Fruit fly (Drosophila melanogaster) whole organism, embryonic: ENCODE results near the gene hd.

Experiments used
- Blimp-1 ChIP-seq: fragments of 200-800 bp; sonication (Bioruptor generic); optimal IDR thresholded peaks from 3 replicates; lab custom pipeline; 2018; ENCODE audit warnings: missing biosample characterization, missing genetic modification characterization, mild to moderate bottlenecking, moderate library complexity, missing genetic modification reagents
- CG10267 ChIP-seq: fragments of 200-800 bp; sonication (Bioruptor generic); optimal IDR thresholded peaks from 2 replicates; lab custom pipeline; 2018; ENCODE audit warnings: missing biosample characterization, mild to moderate bottlenecking, missing genetic modification characterization, moderate library complexity
- CG10366 ChIP-seq: fragments of 200-800 bp; sonication (Bioruptor generic); IDR thresholded peaks from 2 replicates; pipeline ENCODE4 v1.3.6; 2022; ENCODE audit warnings: missing biosample characterization, missing genetic modification characterization
- CG10959 ChIP-seq: fragments of 200-800 bp; sonication (Bioruptor generic); IDR thresholded peaks from 2 replicates; pipeline ENCODE4 v1.3.6; 2022; ENCODE audit warnings: missing biosample characterization, missing genetic modification characterization
- CG12104 ChIP-seq: fragments of 200-800 bp; sonication (Bioruptor generic); optimal IDR thresholded peaks from 3 replicates; lab custom pipeline; 2016; ENCODE audit warnings: missing biosample characterization, missing genetic modification characterization
- CG12659 ChIP-seq: fragments of 200-800 bp; sonication (Bioruptor generic); optimal IDR thresholded peaks from 3 replicates; lab custom pipeline; 2017; ENCODE audit warnings: mild to moderate bottlenecking, missing biosample characterization, missing genetic modification reagents, missing genetic modification characterization
- CG15269 ChIP-seq: fragments of 200-800 bp; sonication (Bioruptor generic); optimal IDR thresholded peaks from 2 replicates; lab custom pipeline; 2018; ENCODE audit warnings: missing biosample characterization, mild to moderate bottlenecking, missing genetic modification characterization, moderate library complexity
- CG15696 ChIP-seq: fragments of 200-800 bp; sonication (Bioruptor generic); optimal IDR thresholded peaks from 2 replicates; lab custom pipeline; 2019; ENCODE audit warnings: missing biosample characterization, mild to moderate bottlenecking, missing genetic modification characterization, moderate library complexity
- CG17802 ChIP-seq: fragments of 200-800 bp; sonication (Bioruptor generic); optimal IDR thresholded peaks from 2 replicates; lab custom pipeline; 2018; ENCODE audit warnings: missing biosample characterization, mild to moderate bottlenecking, missing genetic modification characterization, moderate library complexity
- CG3065 ChIP-seq: fragments of 200-800 bp; sonication (Bioruptor generic); optimal IDR thresholded peaks from 2 replicates; lab custom pipeline; 2016; ENCODE audit warnings: missing biosample characterization, missing genetic modification characterization
- CG34224 ChIP-seq: fragments of 200-800 bp; sonication (Bioruptor generic); IDR thresholded peaks from 3 replicates; pipeline ENCODE4 v1.3.6; 2022; ENCODE audit warnings: missing biosample characterization, missing genetic modification characterization; ENCODE audit not compliant: partially characterized antibody
- CG34422 ChIP-seq: fragments of 200-800 bp; sonication (Bioruptor generic); IDR thresholded peaks from 3 replicates; pipeline ENCODE4 v1.3.6; 2022; ENCODE audit warnings: missing biosample characterization, missing genetic modification characterization
- CG7372 ChIP-seq: fragments of 200-800 bp; sonication (Bioruptor generic); IDR thresholded peaks from 2 replicates; pipeline ENCODE4 v1.3.6; 2022; ENCODE audit warnings: missing biosample characterization, missing genetic modification characterization
- CG8388 ChIP-seq: fragments of 200-800 bp; sonication (Bioruptor generic); optimal IDR thresholded peaks from 2 replicates; lab custom pipeline; 2019; ENCODE audit warnings: missing biosample characterization, mild to moderate bottlenecking, missing genetic modification characterization, moderate library complexity
- CG8765 ChIP-seq: fragments of 200-800 bp; sonication (Bioruptor generic); IDR thresholded peaks from 2 replicates; pipeline ENCODE4 v1.3.6; 2022; ENCODE audit warnings: missing biosample characterization, missing genetic modification characterization
- CoRest ChIP-seq: fragments of 200-800 bp; sonication (Bioruptor generic); optimal IDR thresholded peaks from 3 replicates; lab custom pipeline; 2018; ENCODE audit warnings: missing biosample characterization, mild to moderate bottlenecking, missing genetic modification characterization, moderate library complexity
- Deaf1 ChIP-seq: fragments of 200-800 bp; optimal IDR thresholded peaks from 3 replicates; lab custom pipeline; 2019; ENCODE audit warnings: missing biosample characterization, mild to moderate bottlenecking, missing genetic modification characterization, moderate library complexity
- Dref ChIP-seq: fragments of 200-800 bp; sonication (Bioruptor generic); IDR thresholded peaks from 2 replicates; pipeline ENCODE4 v1.3.6; 2022; ENCODE audit warnings: missing biosample characterization, missing genetic modification characterization
- Jarid2 ChIP-seq: fragments of 200-800 bp; sonication (Bioruptor generic); optimal IDR thresholded peaks from 3 replicates; lab custom pipeline; 2017; ENCODE audit warnings: mild to moderate bottlenecking, missing biosample characterization, missing genetic modification reagents, missing genetic modification characterization
- Neu2 ChIP-seq: fragments of 200-800 bp; sonication (Bioruptor generic); optimal IDR thresholded peaks from 3 replicates; lab custom pipeline; 2016; ENCODE audit warnings: missing biosample characterization, missing genetic modification characterization, borderline replicate concordance
- Tbp ChIP-seq: fragments of >200 bp; optimal IDR thresholded peaks from 2 replicates; lab custom pipeline; 2018; ENCODE audit warnings: missing biosample characterization, missing genetic modification characterization
- Xbp1 ChIP-seq: fragments of 200-800 bp; sonication (Bioruptor generic); optimal IDR thresholded peaks from 3 replicates; lab custom pipeline; 2016; ENCODE audit warnings: missing biosample characterization, mild to moderate bottlenecking, missing genetic modification characterization
- abd-A ChIP-seq: fragments of 200-800 bp; sonication (Bioruptor generic); optimal IDR thresholded peaks from 3 replicates; lab custom pipeline; 2019; ENCODE audit warnings: missing biosample characterization, mild to moderate bottlenecking, missing genetic modification characterization, moderate library complexity
- ase ChIP-seq: fragments of 200-800 bp; sonication (Bioruptor generic); IDR thresholded peaks from 3 replicates; pipeline ENCODE4 v1.3.6; 2022; ENCODE audit warnings: missing biosample characterization, missing genetic modification characterization
- bsh ChIP-seq, 2 experiments: fragments of 200-800 bp; sonication (Bioruptor generic); optimal IDR thresholded peaks; 2 replicates each; lab custom pipeline; 2017 to 2018; ENCODE audit warnings: mild to moderate bottlenecking in 2 of 2, missing biosample characterization in 2 of 2, missing genetic modification characterization in 2 of 2, moderate library complexity in 1 of 2
- chinmo ChIP-seq: fragments of 200-800 bp; sonication (Bioruptor generic); IDR thresholded peaks from 4 replicates; pipeline ENCODE4 v1.3.6; 2022; ENCODE audit warnings: missing biosample characterization, missing genetic modification characterization; ENCODE audit not compliant: partially characterized antibody
- en ChIP-seq: fragments of 200-800 bp; sonication (Bioruptor generic); optimal IDR thresholded peaks from 2 replicates; lab custom pipeline; 2016; ENCODE audit warnings: missing biosample characterization, missing genetic modification characterization
- gcm2 ChIP-seq: fragments of 200-800 bp; sonication (Bioruptor generic); optimal IDR thresholded peaks from 2 replicates; lab custom pipeline; 2016; ENCODE audit warnings: missing biosample characterization, missing genetic modification characterization
- grn ChIP-seq: fragments of 200-800 bp; sonication (Bioruptor generic); optimal IDR thresholded peaks from 3 replicates; lab custom pipeline; 2017; ENCODE audit warnings: missing biosample characterization, missing genetic modification characterization
- hth ChIP-seq: fragments of >200 bp; optimal IDR thresholded peaks from 2 replicates; lab custom pipeline; 2017; ENCODE audit warnings: inconsistent platforms
- kah ChIP-seq: fragments of 200-800 bp; sonication (Bioruptor generic); optimal IDR thresholded peaks from 2 replicates; lab custom pipeline; 2018; ENCODE audit warnings: missing biosample characterization, mild to moderate bottlenecking, missing genetic modification characterization
- kni ChIP-seq: fragments of 200-800 bp; sonication (Bioruptor generic); optimal IDR thresholded peaks from 3 replicates; lab custom pipeline; 2017; ENCODE audit warnings: mild to moderate bottlenecking, missing biosample characterization, missing genetic modification reagents, missing genetic modification characterization
- mam ChIP-seq: fragments of 200-800 bp; sonication (Bioruptor generic); optimal IDR thresholded peaks from 3 replicates; lab custom pipeline; 2016; ENCODE audit warnings: missing biosample characterization, missing genetic modification characterization
- onecut ChIP-seq: fragments of 200-800 bp; sonication (Bioruptor generic); IDR thresholded peaks from 2 replicates; pipeline ENCODE4 v1.3.6; 2022; ENCODE audit warnings: missing biosample characterization, missing genetic modification characterization
- prd ChIP-seq, 3 experiments: fragments of >200 bp in 2 of 3; fragments of 200-800 bp in 1 of 3; sonication (Bioruptor generic) in 1 of 3; optimal IDR thresholded peaks in 2 of 3; IDR thresholded peaks in 1 of 3; 2 replicates in 2 of 3; 3 replicates in 1 of 3; pipeline versions ENCODE4 v1.3.6 to Lab custom; 2017 to 2022; ENCODE audit warnings: missing biosample characterization in 1 of 3, missing genetic modification characterization in 1 of 3
- pros ChIP-seq: fragments of 200-800 bp; sonication (Bioruptor generic); optimal IDR thresholded peaks from 3 replicates; lab custom pipeline; 2019; ENCODE audit warnings: missing biosample characterization, mild to moderate bottlenecking, missing genetic modification characterization, moderate library complexity
- sisA ChIP-seq: fragments of 200-800 bp; sonication (Bioruptor generic); IDR thresholded peaks from 2 replicates; pipeline ENCODE4 v1.3.6; 2022; ENCODE audit warnings: missing biosample characterization, missing genetic modification characterization
- so ChIP-seq: fragments of 200-800 bp; sonication (Bioruptor generic); IDR thresholded peaks from 3 replicates; pipeline ENCODE4 v1.3.6; 2022; ENCODE audit warnings: missing biosample characterization, missing genetic modification characterization
- ssp ChIP-seq: fragments of 200-800 bp; sonication (Bioruptor generic); IDR thresholded peaks from 2 replicates; pipeline ENCODE4 v1.3.6; 2022; ENCODE audit warnings: missing biosample characterization, missing genetic modification characterization
- z ChIP-seq: fragments of 200-800 bp; sonication (Bioruptor generic); IDR thresholded peaks from 3 replicates; pipeline ENCODE4 v1.3.6; 2022; ENCODE audit warnings: missing biosample characterization, missing genetic modification characterization

Gene hd

DNA sequence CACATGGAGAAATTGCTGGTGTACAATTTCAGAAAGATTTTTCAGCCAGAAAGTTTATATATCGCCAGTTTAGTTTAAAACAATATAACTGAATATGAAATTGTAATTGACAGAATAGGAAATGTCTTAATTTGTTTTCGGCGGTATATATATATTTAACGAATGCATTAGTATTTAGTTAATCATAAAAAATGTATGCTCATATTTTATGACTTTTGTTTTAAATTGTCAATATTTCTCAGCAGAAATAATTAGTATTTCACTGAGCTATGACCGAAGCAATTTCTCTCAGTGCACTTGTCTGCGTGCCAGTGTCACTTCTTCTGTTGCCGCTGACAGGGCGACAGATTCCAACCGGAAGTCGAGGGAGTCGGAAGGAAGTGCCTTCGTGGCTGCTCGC lies 38.2 kb upstream of the hd start (continued):
- TF ChIP-seq Dref (no peak), hth (no peak), CG17802 (tag; lab: Kevin White, UChicago) (no peak), CG3065 (no peak), CG12659 (peak; percentile 59), bsh (GFP tag; optimal IDR thresholded peaks at IDR 0.05; lab: Kevin White, UChicago) (no peak), CG15696 (tag; lab: Kevin White, UChicago) (peak; percentile 16), mam (GFP tag; lab: Kevin White, UChicago) (peak; percentile 6), Tbp (GFP tag; lab: Kevin White, UChicago) (no peak), ase (GFP tag; lab: Robert Waterston, UW) (no peak), Jarid2 (GFP tag; lab: Kevin White, UChicago) (no peak), CG8388 (peak; percentile 11), gcm2 (no peak), CG7372 (GFP tag; lab: Robert Waterston, UW) (no peak), ssp (GFP tag; lab: Robert Waterston, UW) (no peak), CoRest (tag; lab: Kevin White, UChicago) (peak; percentile 58), CG10959 (GFP tag; lab: Robert Waterston, UW) (no peak), CG8765 (no peak), grn (no peak), Xbp1 (peak; percentile 42), en (GFP tag; lab: Kevin White, UChicago) (no peak), so (GFP tag; lab: Robert Waterston, UW) (no peak), CG10366 (GFP tag; lab: Robert Waterston, UW) (peak; percentile 16; the same call in 1 of the 2 replicates), CG34224 (no peak), CG10267 (peak; percentile 23), CG15269 (tag; lab: Kevin White, UChicago) (peak; percentile 58), kah (GFP tag; lab: Kevin White, UChicago) (no peak)

DNA sequence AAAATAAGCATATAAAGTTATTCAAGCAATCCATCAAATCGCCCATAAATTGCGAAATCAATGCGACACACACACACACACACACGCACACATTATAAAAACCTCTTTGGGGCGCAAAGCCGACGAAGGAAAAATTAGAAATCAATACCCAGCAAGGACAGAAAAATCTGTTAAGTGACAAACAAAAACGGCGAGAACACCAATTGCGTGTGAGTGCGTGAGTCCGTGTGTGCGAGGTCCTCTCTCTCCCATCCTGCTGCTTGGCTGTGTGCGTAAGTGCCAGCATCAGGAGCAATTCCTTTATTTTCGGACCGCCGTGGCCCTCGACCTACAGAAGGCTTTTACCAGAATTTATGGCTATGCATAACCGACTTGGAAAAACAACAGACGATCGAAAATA lies 37.5 kb upstream of the hd start, which contains the start of gene Orco:
Orco (minus strand) TSS at position 101 of the 400 bp plus-strand sequence.
- TF ChIP-seq prd (optimal IDR thresholded peaks at IDR 0.05; lab: Kevin White, UChicago), result no peak
- 0 out of 3 replicates have a peak, but pooled peaks have one; percentile 5 for TF ChIP-seq prd (GFP tag; IDR thresholded peaks at IDR 0.05; lab: Robert Waterston, UW)
- TF ChIP-seq sisA (GFP tag; lab: Robert Waterston, UW), result no peak
- TF ChIP-seq CG34422 (GFP tag; lab: Robert Waterston, UW), result 0 out of 3 replicates have a peak, but pooled peaks have one; percentile 24
- TF ChIP-seq abd-A (tag; lab: Kevin White, UChicago), result peak; percentile 45
- TF ChIP-seq onecut (GFP tag; lab: Robert Waterston, UW), result peak; percentile 77

DNA sequence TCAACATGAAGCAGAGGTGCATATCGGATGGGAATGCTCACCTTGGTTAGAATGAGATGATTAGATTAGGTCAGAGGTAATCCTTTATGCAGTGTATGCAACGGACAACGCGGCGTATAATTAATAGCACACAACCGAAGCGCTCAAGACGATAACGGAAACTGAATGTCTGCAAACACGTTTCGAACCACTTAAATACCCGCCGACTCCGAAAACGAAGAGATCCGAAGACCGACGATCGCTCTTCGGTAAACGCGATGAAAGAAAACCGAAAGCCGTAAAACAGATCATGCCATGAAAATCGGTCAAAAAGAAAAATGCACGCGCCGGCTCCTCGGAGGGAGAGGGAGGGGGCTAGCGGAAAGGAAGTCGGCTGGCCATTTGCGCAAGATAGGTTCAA lies 29.2 kb upstream of the hd start, which contains the start of gene CG2663:
CG2663 (minus strand) TSS at position 173 of the 400 bp plus-strand sequence.
- TF ChIP-seq Neu2, result peak; percentile 10
- TF ChIP-seq Xbp1, result no peak
- peak; percentile 92 for TF ChIP-seq Deaf1 (tag; lab: Kevin White, UChicago)
- TF ChIP-seq kni (GFP tag; lab: Kevin White, UChicago), result peak; percentile 0
- TF ChIP-seq chinmo (GFP tag; lab: Robert Waterston, UW), result 0 out of 4 replicates have a peak, but pooled peaks have one; percentile 20
- no peak for TF ChIP-seq z (GFP tag; lab: Robert Waterston, UW)
- no peak for TF ChIP-seq CG12104 (GFP tag; lab: Kevin White, UChicago)
- TF ChIP-seq pros (GFP tag; lab: Kevin White, UChicago), result peak; percentile 4
- TF ChIP-seq Blimp-1 (GFP tag; lab: Kevin White, UChicago), result peak; percentile 25
